Worm (Caenorhabditis elegans): ENCODE data around the gene K02E7.1.

K02E7.1 gene

ce11 chrII:1103484-1104100 lies 20.6 kb downstream of the K02E7.1 start (continued):
- TF ChIP-seq pha-4 (GFP tag; IDR thresholded peaks at IDR 0.05) (peak; percentile 74), pha-4 (tag; optimal IDR thresholded peaks at IDR 0.05) (no peak), lin-13 (GFP tag; optimal IDR thresholded peaks at IDR 0.05) (no peak), mep-1 (tag; optimal IDR thresholded peaks at IDR 0.05) (peak; percentile 16), lin-1 (GFP tag; IDR thresholded peaks at IDR 0.05) (peak; percentile 99), unc-130 (GFP tag; optimal IDR thresholded peaks at IDR 0.05) (no peak), ceh-44 (GFP tag; IDR thresholded peaks at IDR 0.05) (no peak), hif-1 (tag; optimal IDR thresholded peaks at IDR 0.05) (no peak), zag-1 (tag; optimal IDR thresholded peaks at IDR 0.05) (no peak), nhr-10 (tag; optimal IDR thresholded peaks at IDR 0.05) (no peak), zip-2 (tag; optimal IDR thresholded peaks at IDR 0.05) (no peak), nhr-42 (GFP tag; IDR thresholded peaks at IDR 0.05) (no peak), mdl-1 (tag; optimal IDR thresholded peaks at IDR 0.05) (peak in 1 of 2 experiments; percentile 37), ZK337.2 (GFP tag; IDR thresholded peaks at IDR 0.05) (no peak)

- TF ChIP-seq tra-1 (GFP tag; IDR thresholded peaks at IDR 0.05) (no peak), nhr-28 (tag; optimal IDR thresholded peaks at IDR 0.05) (no peak), mes-2 (tag; optimal IDR thresholded peaks at IDR 0.05; ENCODE audit: poor library complexity, severe bottlenecking) (no peak), ama-1 (optimal IDR thresholded peaks at IDR 0.05) (no peak), unc-62 (GFP tag; optimal IDR thresholded peaks at IDR 0.05 in 1 of 2) (no peak), unc-62 (tag; optimal IDR thresholded peaks at IDR 0.05) (no peak), hlh-11 (tag; optimal IDR thresholded peaks at IDR 0.05) (no peak), egl-43 (GFP tag; IDR thresholded peaks at IDR 0.05) (no peak), ztf-11 (tag; optimal IDR thresholded peaks at IDR 0.05) (no peak), hlh-30 (tag; optimal IDR thresholded peaks at IDR 0.05; ENCODE audit: insufficient read depth) (no peak), ceh-20 (GFP tag; IDR thresholded peaks at IDR 0.05) (no peak)
Observed at ce11 chrII:1104409-1104808, 21.4 kb downstream of the K02E7.1 start, which contains the start of gene T13B5.9. Gene T13B5.9, minus strand, starts transcription at chrII:1104509.

DNA sequence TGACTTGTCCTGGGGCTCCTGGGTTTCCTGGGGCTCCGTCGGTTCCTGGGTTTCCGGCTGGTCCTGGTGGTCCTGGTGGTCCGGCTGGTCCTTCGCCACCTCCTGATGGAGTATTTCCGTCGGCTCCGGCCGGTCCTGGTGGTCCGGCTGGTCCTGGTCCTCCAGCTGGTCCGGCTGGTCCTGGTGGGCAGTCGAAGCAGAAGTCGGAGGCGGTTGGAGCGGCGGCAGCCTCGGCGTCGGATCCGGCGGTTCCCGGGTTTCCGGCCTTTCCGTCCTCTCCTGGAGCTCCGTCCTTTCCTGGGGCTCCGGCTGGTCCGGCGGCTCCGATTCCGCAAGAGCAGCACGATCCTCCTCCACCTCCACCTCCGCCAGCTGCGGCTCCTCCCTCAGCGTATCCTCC lies 22.3 kb downstream of the K02E7.1 start:
- TF ChIP-seq set-16 (GFP tag; IDR thresholded peaks at IDR 0.05), result peak; percentile 99
- peak; percentile 95; the same call in 1 of the 2 replicates for TF ChIP-seq pha-4 (GFP tag; IDR thresholded peaks at IDR 0.05)
- no peak for TF ChIP-seq pha-4 (tag; optimal IDR thresholded peaks at IDR 0.05)
- TF ChIP-seq dmd-9 (GFP tag; IDR thresholded peaks at IDR 0.05), result no peak
- no peak for TF ChIP-seq dmd-6 (GFP tag; IDR thresholded peaks at IDR 0.05)
- TF ChIP-seq ctbp-1 (GFP tag; IDR thresholded peaks at IDR 0.05), result no peak
- no peak for TF ChIP-seq ceh-28 (tag; optimal IDR thresholded peaks at IDR 0.05)
- no peak for TF ChIP-seq ceh-20 (GFP tag; IDR thresholded peaks at IDR 0.05)
- no peak for TF ChIP-seq Y48G9A.11 (GFP tag; IDR thresholded peaks at IDR 0.05)
- TF ChIP-seq aly-2 (tag; optimal IDR thresholded peaks at IDR 0.05), result no peak
- no peak for TF ChIP-seq mes-2 (tag; optimal IDR thresholded peaks at IDR 0.05; ENCODE audit: poor library complexity, severe bottlenecking)

ce11 chrII:1106914-1107597 lies 24.1 kb downstream of the K02E7.1 start, which contains the start of gene col-40:
Gene col-40, minus strand, starts transcription at chrII:1106964.
- TF ChIP-seq hlh-30 (tag; optimal IDR thresholded peaks at IDR 0.05; ENCODE audit: insufficient read depth) (no peak), D1046.2 (GFP tag; IDR thresholded peaks at IDR 0.05) (no peak), F26F4.8 (GFP tag; conservative IDR thresholded peaks at IDR 0.05) (no peak), nhr-11 (tag; optimal IDR thresholded peaks at IDR 0.05) (no peak), lin-38 (GFP tag; IDR thresholded peaks at IDR 0.05) (0 out of 2 replicates have a peak, but pooled peaks have one; percentile 19)

All from whole organism, L4 larva.